Worm (Caenorhabditis elegans) whole organism, L2 larva: ENCODE results near the gene rhi-1.

Experiments
- ama-1 ChIP-seq: fragments of 150-350 bp; optimal IDR thresholded peaks from 2 replicates; lab custom pipeline; 2018; ENCODE audit warnings: inconsistent platforms
- dmd-4 ChIP-seq: sonication (generic microtip); optimal IDR thresholded peaks from 2 replicates; lab custom pipeline; 2017; ENCODE audit warnings: missing biosample characterization, missing genetic modification characterization
- egl-27 ChIP-seq: sonication (generic microtip); optimal IDR thresholded peaks from 3 replicates; lab custom pipeline; 2017; ENCODE audit warnings: missing biosample characterization, missing genetic modification reagents, missing genetic modification characterization
- lin-39 ChIP-seq: fragments of 150-350 bp; optimal IDR thresholded peaks from 2 replicates; lab custom pipeline; 2014; ENCODE audit warnings: missing biosample characterization, missing genetic modification reagents, missing genetic modification characterization
- mdl-1 ChIP-seq, 2 experiments: fragments of 150-350 bp in 1 of 2; sonication (generic microtip) in 1 of 2; optimal IDR thresholded peaks; 2 replicates each; lab custom pipeline; 2017; ENCODE audit warnings: missing biosample characterization in 2 of 2, missing genetic modification characterization in 2 of 2
- nhr-11 ChIP-seq: fragments of 150-350 bp; optimal IDR thresholded peaks from 2 replicates; lab custom pipeline; 2014; ENCODE audit warnings: missing biosample characterization, missing genetic modification characterization
- peb-1 ChIP-seq: fragments of 150-350 bp; optimal IDR thresholded peaks from 2 replicates; lab custom pipeline; 2014; ENCODE audit warnings: missing biosample characterization, missing genetic modification characterization
- unc-55 ChIP-seq: fragments of 150-350 bp; sonication (generic microtip); optimal IDR thresholded peaks from 3 replicates; lab custom pipeline; 2014; ENCODE audit warnings: missing biosample characterization, missing genetic modification reagents, missing genetic modification characterization
- ztf-11 ChIP-seq: sonication (generic microtip); optimal IDR thresholded peaks from 2 replicates; lab custom pipeline; 2017; ENCODE audit warnings: missing biosample characterization, missing genetic modification characterization

DNA sequence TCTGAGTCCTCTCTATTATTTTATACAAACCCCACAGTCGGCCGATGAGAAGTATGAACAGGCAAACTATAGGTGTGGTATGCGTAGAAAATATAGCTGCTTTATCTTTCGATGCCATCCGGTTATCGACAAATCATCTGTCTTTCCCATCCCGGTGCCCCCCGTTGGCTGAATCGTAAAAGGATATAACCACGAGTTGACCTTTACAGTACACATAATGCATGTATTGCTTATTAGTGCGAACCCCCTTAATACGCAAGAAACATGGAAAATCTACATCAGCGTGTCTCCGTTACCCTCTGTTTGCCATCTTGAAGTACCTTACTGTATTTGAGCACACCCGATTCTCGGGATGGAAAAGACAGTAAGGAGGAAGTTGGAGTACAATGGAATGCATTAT, 40.6 kb downstream of the rhi-1 start:
- TF ChIP-seq nhr-11 (tag; lab: Kevin White, UChicago) = no peak
- TF ChIP-seq mdl-1 (tag; optimal IDR thresholded peaks at IDR 0.05; lab: Kevin White, UChicago) = no peak
- TF ChIP-seq dmd-4 = no peak
- no peak for TF ChIP-seq unc-55 (GFP tag; lab: Kevin White, UChicago)
- TF ChIP-seq ztf-11 (tag; lab: Kevin White, UChicago) = no peak
- no peak for TF ChIP-seq lin-39 (tag; lab: Kevin White, UChicago)
- TF ChIP-seq ama-1 (lab: Kevin White, UChicago) = no peak
- TF ChIP-seq peb-1 (tag; lab: Kevin White, UChicago) = no peak
- TF ChIP-seq egl-27 (tag; lab: Kevin White, UChicago) = no peak
